Fruit fly (Drosophila melanogaster): ENCODE measurements around the gene lbe.

- no peak for TF ChIP-seq Vsx2 (GFP tag; optimal IDR thresholded peaks at IDR 0.05; ENCODE audit: partially characterized antibody)
- TF ChIP-seq jim (GFP tag; optimal IDR thresholded peaks at IDR 0.05), result no peak
- TF ChIP-seq sv (GFP tag; optimal IDR thresholded peaks at IDR 0.05), result no peak
These were observed 32.2 kb downstream of the lbe start for dm6 chr3R:21414169-21414568.
